Worm (Caenorhabditis elegans) whole organism, mixed stage, embryonic: ENCODE data around the gene F23B12.7.

Experiments used
- ces-1 ChIP-seq: fragments of 150-350 bp; optimal IDR thresholded peaks from 2 replicates; lab custom pipeline; 2014; ENCODE audit warnings: missing biosample characterization, missing genetic modification reagents, missing genetic modification characterization
- nhr-2 ChIP-seq: fragments of 150-350 bp; optimal IDR thresholded peaks from 2 replicates; lab custom pipeline; 2014; ENCODE audit warnings: missing biosample characterization, missing genetic modification characterization
- nhr-28 ChIP-seq: fragments of 150-350 bp; optimal IDR thresholded peaks from 2 replicates; lab custom pipeline; 2014; ENCODE audit warnings: missing biosample characterization, missing genetic modification characterization
- pha-4 ChIP-seq: fragments of 150-350 bp; optimal IDR thresholded peaks from 2 replicates; lab custom pipeline; 2018; ENCODE audit warnings: missing biosample characterization, missing genetic modification reagents, missing genetic modification characterization
- unc-62 ChIP-seq: fragments of 150-350 bp; optimal IDR thresholded peaks from 2 replicates; lab custom pipeline; 2014; ENCODE audit warnings: missing biosample characterization, missing genetic modification reagents, missing genetic modification characterization

ce11 chrV:14427069-14427825 is 22.2 kb upstream of the F23B12.7 start:
- TF ChIP-seq nhr-28 (tag; lab: Kevin White, UChicago), result no peak
- TF ChIP-seq unc-62 (GFP tag; lab: Kevin White, UChicago), result no peak
- no peak for TF ChIP-seq pha-4 (tag; lab: Kevin White, UChicago)
- TF ChIP-seq nhr-2 (tag; lab: Kevin White, UChicago), result peak; percentile 25
- TF ChIP-seq ces-1, result peak; percentile 59
